Fruit fly (Drosophila melanogaster) whole organism, embryonic: ENCODE measurements around the gene CG46412.

Experiments used
- Aef1 ChIP-seq: fragments of 200-800 bp; sonication (Bioruptor generic); IDR thresholded peaks from 3 replicates; pipeline ENCODE4 v1.3.6; 2022; ENCODE audit warnings: missing biosample characterization, missing genetic modification characterization
- Atf6 ChIP-seq: fragments of 200-800 bp; sonication (Bioruptor generic); IDR thresholded peaks from 2 replicates; pipeline ENCODE4 v1.3.6; 2022; ENCODE audit warnings: missing biosample characterization, missing genetic modification characterization
- Awh ChIP-seq: fragments of 200-800 bp; sonication (Bioruptor generic); IDR thresholded peaks from 2 replicates; pipeline ENCODE4, ENCODE4 v1.3.6; 2022; ENCODE audit warnings: missing biosample characterization, missing genetic modification characterization
- CG17186 ChIP-seq: fragments of 200-800 bp; sonication (Bioruptor generic); optimal IDR thresholded peaks from 3 replicates; lab custom pipeline; 2017; ENCODE audit warnings: missing biosample characterization, missing genetic modification reagents, missing genetic modification characterization
- CG30403 ChIP-seq: fragments of 200-800 bp; sonication (Bioruptor generic); optimal IDR thresholded peaks from 3 replicates; lab custom pipeline; 2016; ENCODE audit warnings: missing biosample characterization, missing genetic modification characterization
- CG6254 ChIP-seq: fragments of 200-800 bp; sonication (Bioruptor generic); optimal IDR thresholded peaks from 3 replicates; lab custom pipeline; 2017; ENCODE audit warnings: mild to moderate bottlenecking, missing biosample characterization, missing genetic modification reagents, missing genetic modification characterization
- CHES-1-like ChIP-seq: fragments of 200-800 bp; sonication (Bioruptor generic); optimal IDR thresholded peaks from 2 replicates; lab custom pipeline; 2016; ENCODE audit warnings: missing biosample characterization, missing genetic modification characterization
- CTCF ChIP-seq: fragments of 200-800 bp; sonication (Bioruptor generic); optimal IDR thresholded peaks from 2 replicates; lab custom pipeline; 2017; ENCODE audit warnings: missing biosample characterization, mild to moderate bottlenecking, missing genetic modification characterization, moderate library complexity
- Eip74EF ChIP-seq, 2 experiments: fragments of 200-800 bp in 1 of 2; fragments of >200 bp in 1 of 2; sonication (Bioruptor generic) in 1 of 2; optimal IDR thresholded peaks; 2 replicates each; lab custom pipeline; 2017 to 2019; ENCODE audit warnings: missing biosample characterization in 2 of 2, missing genetic modification characterization in 2 of 2, mild to moderate bottlenecking in 1 of 2, moderate library complexity in 1 of 2
- Lpt ChIP-seq: fragments of >200 bp; optimal IDR thresholded peaks from 2 replicates; lab custom pipeline; 2018; ENCODE audit warnings: missing biosample characterization, missing genetic modification characterization
- NK7.1 ChIP-seq: fragments of 200-800 bp; sonication (Bioruptor generic); optimal IDR thresholded peaks from 3 replicates; lab custom pipeline; 2016; ENCODE audit warnings: missing biosample characterization, missing genetic modification characterization
- dm ChIP-seq: fragments of 200-800 bp; sonication (Bioruptor generic); optimal IDR thresholded peaks from 3 replicates; lab custom pipeline; 2016; ENCODE audit warnings: missing biosample characterization, missing genetic modification characterization
- h ChIP-seq: fragments of >200 bp; optimal IDR thresholded peaks from 2 replicates; lab custom pipeline; 2017
- psq ChIP-seq: fragments of 200-800 bp; sonication (Bioruptor generic); optimal IDR thresholded peaks from 2 replicates; lab custom pipeline; 2017; ENCODE audit warnings: missing biosample characterization, missing genetic modification characterization

DNA sequence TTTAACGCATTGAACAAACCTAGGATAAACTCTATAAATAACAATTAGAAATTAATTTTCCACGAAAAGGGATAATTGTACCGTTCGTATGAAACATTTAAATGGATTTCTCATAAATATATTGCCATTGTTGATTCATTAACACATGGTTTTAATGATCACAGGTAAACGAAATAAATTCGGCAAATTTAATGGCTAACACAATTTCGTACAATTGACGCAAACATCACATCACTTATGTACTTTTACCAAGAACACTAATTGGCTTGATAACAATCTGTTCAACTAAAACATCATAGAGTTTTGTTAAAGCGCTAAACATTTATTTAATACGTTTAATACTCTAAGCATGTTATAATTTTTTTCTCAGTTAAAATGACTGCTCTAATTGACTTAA lies 10.2 kb downstream of the CG46412 start:
- TF ChIP-seq CG6254 (GFP tag; lab: Kevin White, UChicago), result no peak
- no peak for TF ChIP-seq Awh (GFP tag; lab: Robert Waterston, UW)
- TF ChIP-seq Aef1 (GFP tag; lab: Robert Waterston, UW), result no peak
- TF ChIP-seq h (lab: Kevin White, UChicago), result no peak
- no peak for TF ChIP-seq Lpt (GFP tag; lab: Kevin White, UChicago)
- TF ChIP-seq NK7.1 (GFP tag; lab: Kevin White, UChicago), result no peak
- no peak for TF ChIP-seq CHES-1-like (GFP tag; lab: Kevin White, UChicago)
- no peak for TF ChIP-seq dm (GFP tag; lab: Kevin White, UChicago)
- TF ChIP-seq CTCF (GFP tag; lab: Kevin White, UChicago), result no peak
- TF ChIP-seq CG30403, result no peak
- no peak for TF ChIP-seq CG17186 (GFP tag; lab: Kevin White, UChicago)
- TF ChIP-seq Atf6 (GFP tag; lab: Robert Waterston, UW), result no peak
- TF ChIP-seq Eip74EF (GFP tag; optimal IDR thresholded peaks at IDR 0.05; lab: Kevin White, UChicago), result no peak
- no peak for TF ChIP-seq psq (GFP tag; lab: Kevin White, UChicago)
